Worm (Caenorhabditis elegans) whole organism, L3 larva: Measurements from ENCODE around the gene T26C11.8.

Experiments
- ZK546.5 ChIP-seq: sonication (generic microtip); optimal IDR thresholded peaks from 2 replicates; lab custom pipeline; 2017; ENCODE audit warnings: missing biosample characterization, missing genetic modification characterization
- aly-2 ChIP-seq: fragments of 150-350 bp; optimal IDR thresholded peaks from 2 replicates; lab custom pipeline; 2014; ENCODE audit warnings: missing biosample characterization, missing genetic modification characterization
- ceh-82 ChIP-seq: fragments of 150-350 bp; optimal IDR thresholded peaks from 2 replicates; lab custom pipeline; 2014; ENCODE audit warnings: missing biosample characterization, missing genetic modification characterization
- jun-1 ChIP-seq: fragments of 150-350 bp; optimal IDR thresholded peaks from 2 replicates; lab custom pipeline; 2014; ENCODE audit warnings: missing biosample characterization, missing genetic modification reagents, missing genetic modification characterization
- mdl-1 ChIP-seq: fragments of 150-350 bp; optimal IDR thresholded peaks from 2 replicates; lab custom pipeline; 2014; ENCODE audit warnings: missing biosample characterization, missing genetic modification characterization
- unc-62 ChIP-seq: fragments of 150-350 bp; sonication (generic microtip); optimal IDR thresholded peaks from 4 replicates; lab custom pipeline; 2014; ENCODE audit warnings: missing biosample characterization, missing genetic modification reagents, missing genetic modification characterization

- TF ChIP-seq aly-2 (tag; lab: Kevin White, UChicago): no peak
- TF ChIP-seq ZK546.5 (tag; lab: Kevin White, UChicago): no peak
- no peak for TF ChIP-seq unc-62 (GFP tag; lab: Kevin White, UChicago)
- no peak for TF ChIP-seq ceh-82 (tag; lab: Kevin White, UChicago)
- no peak for TF ChIP-seq mdl-1 (tag; lab: Kevin White, UChicago)
- no peak for TF ChIP-seq jun-1
Observed at ce11 chrX:1907009-1907408, 46.5 kb downstream of the T26C11.8 start.
